Worm (Caenorhabditis elegans) whole organism, late embryonic: ENCODE measurements around the gene Y66D12A.13.

Experiments
- F13H6.1 ChIP-seq: sonication (generic microtip); optimal IDR thresholded peaks from 2 replicates; lab custom pipeline; 2016; ENCODE audit warnings: missing genetic modification characterization, missing compliant biosample characterization
- ama-1 ChIP-seq: fragments of 150-350 bp; optimal IDR thresholded peaks from 2 replicates; lab custom pipeline; 2014
- ceh-22 ChIP-seq: sonication (generic microtip); optimal IDR thresholded peaks from 2 replicates; lab custom pipeline; 2017; ENCODE audit warnings: missing biosample characterization, missing genetic modification characterization
- ceh-24 ChIP-seq: sonication (generic microtip); optimal IDR thresholded peaks from 2 replicates; lab custom pipeline; 2016; ENCODE audit warnings: mild to moderate bottlenecking, missing genetic modification characterization, missing compliant biosample characterization
- ceh-30 ChIP-seq: fragments of 150-350 bp; optimal IDR thresholded peaks from 2 replicates; lab custom pipeline; 2014; ENCODE audit warnings: missing biosample characterization, missing genetic modification characterization
- ceh-31 ChIP-seq: sonication (generic microtip); optimal IDR thresholded peaks from 2 replicates; lab custom pipeline; 2016; ENCODE audit warnings: missing genetic modification characterization, missing compliant biosample characterization
- ceh-45 ChIP-seq: fragments of 200-800 bp; sonication (Bioruptor generic); IDR thresholded peaks from 2 replicates; pipeline ENCODE4 v1.3.6; 2022; ENCODE audit warnings: missing genetic modification reagents, missing genetic modification characterization, missing compliant biosample characterization
- ceh-9 ChIP-seq: sonication (generic microtip); optimal IDR thresholded peaks from 2 replicates; lab custom pipeline; 2016; ENCODE audit warnings: mild to moderate bottlenecking, missing genetic modification characterization, inconsistent platforms, missing compliant biosample characterization
- gmeb-2 ChIP-seq: sonication (generic microtip); optimal IDR thresholded peaks from 2 replicates; lab custom pipeline; 2016; ENCODE audit warnings: missing genetic modification characterization, inconsistent platforms, missing compliant biosample characterization
- hlh-13 ChIP-seq: fragments of 200-800 bp; sonication (Bioruptor generic); optimal IDR thresholded peaks from 2 replicates; lab custom pipeline; 2018; ENCODE audit warnings: mild to moderate bottlenecking, missing genetic modification characterization, missing compliant biosample characterization
- npax-4 ChIP-seq: sonication (generic microtip); optimal IDR thresholded peaks from 2 replicates; lab custom pipeline; 2016; ENCODE audit warnings: missing genetic modification characterization, missing compliant biosample characterization
- pqm-1 ChIP-seq: sonication (generic microtip); optimal IDR thresholded peaks from 2 replicates; lab custom pipeline; 2016; ENCODE audit warnings: missing genetic modification characterization, missing compliant biosample characterization
- tbx-2 ChIP-seq: sonication (generic microtip); optimal IDR thresholded peaks from 2 replicates; lab custom pipeline; 2016; ENCODE audit warnings: missing genetic modification characterization, missing compliant biosample characterization
- tbx-7 ChIP-seq: sonication (generic microtip); optimal IDR thresholded peaks from 2 replicates; lab custom pipeline; 2016; ENCODE audit warnings: missing genotype, missing genetic modification characterization, missing compliant biosample characterization

DNA sequence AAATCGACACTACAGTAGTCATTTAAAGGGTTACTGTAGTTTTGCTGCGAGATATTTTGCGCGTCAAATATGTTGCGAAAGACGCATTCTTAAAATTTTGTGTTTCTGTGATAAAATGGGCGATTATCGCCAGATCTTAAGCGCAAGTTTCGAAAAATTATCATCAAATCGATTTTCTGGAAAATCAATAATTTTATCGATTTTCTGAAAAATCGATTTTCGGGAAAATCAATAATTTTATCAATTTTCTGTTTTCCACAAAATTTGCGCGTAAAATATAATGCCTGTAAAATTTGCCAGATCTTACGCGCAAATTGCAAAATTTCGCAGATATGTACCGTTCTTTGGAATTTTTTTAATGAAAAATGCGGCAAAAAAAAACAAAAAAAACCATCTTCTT, 43.9 kb downstream of the Y66D12A.13 start:
- no peak for TF ChIP-seq npax-4
- no peak for TF ChIP-seq ceh-24 (tag; lab: Kevin White, UChicago)
- TF ChIP-seq gmeb-2 (tag; lab: Kevin White, UChicago) = no peak
- TF ChIP-seq tbx-2 (tag; lab: Kevin White, UChicago) = no peak
- no peak for TF ChIP-seq pqm-1
- TF ChIP-seq ceh-22 (tag; lab: Kevin White, UChicago) = no peak
- no peak for TF ChIP-seq ama-1 (lab: Kevin White, UChicago)
- no peak for TF ChIP-seq ceh-30 (tag; lab: Kevin White, UChicago)
- no peak for TF ChIP-seq F13H6.1 (tag; lab: Kevin White, UChicago)
- TF ChIP-seq ceh-9 = no peak
- TF ChIP-seq ceh-31 (tag; lab: Kevin White, UChicago) = no peak
- TF ChIP-seq hlh-13 (GFP tag; lab: Kevin White, UChicago) = no peak
- no peak for TF ChIP-seq tbx-7
- no peak for TF ChIP-seq ceh-45 (GFP tag; lab: Robert Waterston, UW)
